Worm (Caenorhabditis elegans) whole organism, young adult: Measurements from ENCODE around the gene R05G9R.1.

ENCODE experiments used
- B0019.2 ChIP-seq: fragments of 200-800 bp; sonication (Bioruptor generic); conservative IDR thresholded peaks from 2 replicates; pipeline ENCODE4 v1.3.6; 2022; ENCODE audit warnings: missing genetic modification reagents, missing genetic modification characterization, missing compliant biosample characterization
- C17E4.6 ChIP-seq: fragments of 200-800 bp; sonication (Bioruptor generic); IDR thresholded peaks from 2 replicates; pipeline ENCODE4 v1.3.6; 2022; ENCODE audit warnings: missing genetic modification reagents, missing genetic modification characterization, missing compliant biosample characterization
- D2030.7 ChIP-seq: fragments of 200-800 bp; sonication (Bioruptor generic); IDR thresholded peaks from 2 replicates; pipeline ENCODE4 v1.3.6; 2022; ENCODE audit warnings: missing genetic modification reagents, missing genetic modification characterization, missing compliant biosample characterization
- F10E7.11 ChIP-seq: sonication (generic microtip); optimal IDR thresholded peaks from 2 replicates; lab custom pipeline; 2017; ENCODE audit warnings: mild to moderate bottlenecking, missing genetic modification characterization, moderate library complexity, missing compliant biosample characterization
- F23B12.7 ChIP-seq: sonication (generic microtip); optimal IDR thresholded peaks from 2 replicates; lab custom pipeline; 2017; ENCODE audit warnings: missing genetic modification characterization, mild to moderate bottlenecking, missing compliant biosample characterization, antibody characterized with exemption, moderate library complexity; ENCODE audit not compliant: insufficient read depth
- T07F8.4 ChIP-seq: sonication (generic microtip); optimal IDR thresholded peaks from 2 replicates; lab custom pipeline; 2016; ENCODE audit warnings: mild to moderate bottlenecking, missing genetic modification characterization, moderate library complexity, missing compliant biosample characterization
- T26A5.8 ChIP-seq: sonication (generic microtip); optimal IDR thresholded peaks from 2 replicates; lab custom pipeline; 2016; ENCODE audit warnings: missing genetic modification characterization, missing compliant biosample characterization
- Y53G8AR.9 ChIP-seq: fragments of 200-800 bp; sonication (Bioruptor generic); conservative IDR thresholded peaks from 2 replicates; pipeline ENCODE4 v1.3.6; 2022; ENCODE audit warnings: missing genetic modification reagents, missing genetic modification characterization, missing compliant biosample characterization
- Y79H2A.3 ChIP-seq: fragments of 200-800 bp; sonication (Bioruptor generic); conservative IDR thresholded peaks from 2 replicates; pipeline ENCODE4 v1.3.6; 2022; ENCODE audit warnings: missing genetic modification reagents, missing genetic modification characterization, missing compliant biosample characterization
- ama-1 ChIP-seq, 3 experiments: fragments of 150-350 bp in 1 of 3; sonication (generic microtip) in 2 of 3; optimal IDR thresholded peaks; 2 replicates each; lab custom pipeline; 2014 to 2018; ENCODE audit warnings: missing biosample characterization in 2 of 3, missing genetic modification characterization in 2 of 3, missing genetic modification reagents in 2 of 3
- atf-7 ChIP-seq: sonication (generic microtip); optimal IDR thresholded peaks from 2 replicates; lab custom pipeline; 2017; ENCODE audit warnings: mild to moderate bottlenecking, missing genetic modification characterization, missing compliant biosample characterization
- athp-1 ChIP-seq: sonication (generic microtip); optimal IDR thresholded peaks from 2 replicates; lab custom pipeline; 2017; ENCODE audit warnings: mild to moderate bottlenecking, missing genetic modification characterization, missing compliant biosample characterization
- attf-5 ChIP-seq: fragments of 200-800 bp; sonication (Bioruptor generic); optimal IDR thresholded peaks from 2 replicates; lab custom pipeline; 2018; ENCODE audit warnings: mild to moderate bottlenecking, missing genetic modification characterization, missing compliant biosample characterization
- ceh-100 ChIP-seq: fragments of 200-800 bp; sonication (Bioruptor generic); IDR thresholded peaks from 2 replicates; pipeline ENCODE4 v1.3.6; 2022; ENCODE audit warnings: missing genetic modification reagents, missing genetic modification characterization, missing compliant biosample characterization
- ceh-27 ChIP-seq: fragments of 200-800 bp; sonication (Bioruptor generic); optimal IDR thresholded peaks from 2 replicates; lab custom pipeline; 2018; ENCODE audit warnings: mild to moderate bottlenecking, missing genetic modification characterization, moderate library complexity, missing compliant biosample characterization
- ceh-40 ChIP-seq: fragments of 200-800 bp; sonication (Bioruptor generic); IDR thresholded peaks from 2 replicates; pipeline ENCODE4 v1.3.6; 2022; ENCODE audit warnings: missing genetic modification characterization, missing compliant biosample characterization
- die-1 ChIP-seq: sonication (generic microtip); optimal IDR thresholded peaks from 2 replicates; lab custom pipeline; 2016; ENCODE audit warnings: missing genotype, mild to moderate bottlenecking, missing genetic modification characterization, missing compliant biosample characterization
- egrh-3 ChIP-seq: fragments of 200-800 bp; sonication (Bioruptor generic); IDR thresholded peaks from 2 replicates; pipeline ENCODE4 v1.3.6; 2022; ENCODE audit warnings: missing genetic modification reagents, missing genetic modification characterization, missing compliant biosample characterization
- fkh-3 ChIP-seq: sonication (generic microtip); optimal IDR thresholded peaks from 2 replicates; lab custom pipeline; 2016; ENCODE audit warnings: mild to moderate bottlenecking, missing genetic modification characterization, missing compliant biosample characterization
- hlh-12 ChIP-seq: sonication (generic microtip); optimal IDR thresholded peaks from 2 replicates; lab custom pipeline; 2016; ENCODE audit warnings: missing genetic modification characterization, missing compliant biosample characterization
- hmg-1.2 ChIP-seq: fragments of 200-800 bp; sonication (Bioruptor generic); IDR thresholded peaks from 2 replicates; pipeline ENCODE4 v1.3.6; 2022; ENCODE audit warnings: missing genetic modification reagents, missing genetic modification characterization, missing compliant biosample characterization
- hrde-1 ChIP-seq: sonication (generic microtip); optimal IDR thresholded peaks from 2 replicates; lab custom pipeline; 2016; ENCODE audit warnings: missing genetic modification characterization, mild to moderate bottlenecking, missing compliant biosample characterization, moderate library complexity, missing genotype, missing genetic modification reagents, borderline replicate concordance
- hsf-1 ChIP-seq: fragments of 200-800 bp; sonication (Bioruptor generic); IDR thresholded peaks from 2 replicates; pipeline ENCODE4 v1.3.6; 2022; ENCODE audit warnings: missing genetic modification reagents, missing genetic modification characterization, missing compliant biosample characterization
- let-607 ChIP-seq, 2 experiments: fragments of 200-800 bp in 1 of 2; sonication (Bioruptor generic) in 1 of 2; sonication (generic microtip) in 1 of 2; optimal IDR thresholded peaks; 2 replicates each; lab custom pipeline; 2016 to 2018; ENCODE audit warnings: mild to moderate bottlenecking in 2 of 2, missing compliant biosample characterization in 2 of 2, missing genetic modification characterization in 2 of 2, moderate library complexity in 2 of 2, missing genotype in 1 of 2
- lin-35 ChIP-seq, 3 experiments: fragments of 150-350 bp in 2 of 3; sonication (generic microtip) in 1 of 3; optimal IDR thresholded peaks; 2 replicates each; lab custom pipeline; 2014 to 2018; ENCODE audit warnings: missing biosample characterization in 3 of 3, missing genetic modification characterization in 3 of 3, missing genetic modification reagents in 3 of 3
- lsy-27 ChIP-seq: sonication (generic microtip); optimal IDR thresholded peaks from 2 replicates; lab custom pipeline; 2017; ENCODE audit warnings: missing genetic modification characterization, mild to moderate bottlenecking, missing compliant biosample characterization, antibody characterized with exemption, missing genotype, borderline replicate concordance; ENCODE audit not compliant: insufficient read depth
- madf-3 ChIP-seq: fragments of 200-800 bp; sonication (Bioruptor generic); IDR thresholded peaks from 2 replicates; pipeline ENCODE4 v1.3.6; 2022; ENCODE audit warnings: missing genetic modification reagents, missing genetic modification characterization, missing compliant biosample characterization
- madf-6 ChIP-seq: fragments of 200-800 bp; sonication (Bioruptor generic); IDR thresholded peaks from 2 replicates; pipeline ENCODE4 v1.3.6; 2022; ENCODE audit warnings: missing genetic modification reagents, missing genetic modification characterization, missing compliant biosample characterization
- madf-8 ChIP-seq: fragments of 200-800 bp; sonication (Bioruptor generic); conservative IDR thresholded peaks from 2 replicates; pipeline ENCODE4 v1.3.6; 2022; ENCODE audit warnings: missing genetic modification reagents, missing genetic modification characterization, missing compliant biosample characterization
- mcd-1 ChIP-seq: fragments of 200-800 bp; sonication (Bioruptor generic); IDR thresholded peaks from 2 replicates; pipeline ENCODE4 v1.3.6; 2022; ENCODE audit warnings: missing genetic modification reagents, missing genetic modification characterization, missing compliant biosample characterization
- mel-28 ChIP-seq: sonication (generic microtip); optimal IDR thresholded peaks from 2 replicates; lab custom pipeline; 2016; ENCODE audit warnings: borderline replicate concordance, mild to moderate bottlenecking, missing genetic modification characterization, missing compliant biosample characterization
- nhr-80 ChIP-seq: sonication (generic microtip); optimal IDR thresholded peaks from 2 replicates; lab custom pipeline; 2016; ENCODE audit warnings: missing genetic modification characterization, missing compliant biosample characterization
- rec-8 ChIP-seq, 2 experiments: sonication (generic microtip); optimal IDR thresholded peaks; 2 replicates each; lab custom pipeline; 2016; ENCODE audit warnings: mild to moderate bottlenecking in 2 of 2, missing genetic modification characterization in 2 of 2, missing genetic modification reagents in 2 of 2, missing genotype in 2 of 2, missing biosample characterization in 1 of 2, missing compliant biosample characterization in 1 of 2, moderate library complexity in 1 of 2
- repo-1 ChIP-seq: sonication (generic microtip); optimal IDR thresholded peaks from 2 replicates; lab custom pipeline; 2017; ENCODE audit warnings: mild to moderate bottlenecking, missing genetic modification characterization, missing compliant biosample characterization
- sdz-38 ChIP-seq: sonication (generic microtip); optimal IDR thresholded peaks from 2 replicates; lab custom pipeline; 2016; ENCODE audit warnings: missing genotype, missing genetic modification characterization, missing compliant biosample characterization
- snpc-1.3 ChIP-seq: sonication (generic microtip); optimal IDR thresholded peaks from 2 replicates; lab custom pipeline; 2017; ENCODE audit warnings: missing genetic modification characterization, mild to moderate bottlenecking, missing compliant biosample characterization, antibody characterized with exemption, moderate library complexity, missing genotype, missing genetic modification reagents; ENCODE audit not compliant: insufficient read depth
- snpc-3.4 ChIP-seq: sonication (generic microtip); optimal IDR thresholded peaks from 2 replicates; lab custom pipeline; 2017; ENCODE audit warnings: missing genetic modification characterization, mild to moderate bottlenecking, missing compliant biosample characterization, antibody characterized with exemption, moderate library complexity, missing genotype, missing genetic modification reagents
- snpc-4 ChIP-seq, 5 experiments: fragments of 150-350 bp in 1 of 5; sonication (generic microtip) in 4 of 5; optimal IDR thresholded peaks; 2 replicates each; lab custom pipeline; 2014 to 2018; ENCODE audit warnings: missing genetic modification characterization in 5 of 5, missing biosample characterization in 3 of 5, antibody characterized with exemption in 2 of 5, mild to moderate bottlenecking in 2 of 5, missing compliant biosample characterization in 2 of 5, missing genotype in 2 of 5, moderate library complexity in 2 of 5, missing genetic modification reagents in 1 of 5
- somi-1 ChIP-seq: fragments of 200-800 bp; sonication (Bioruptor generic); optimal IDR thresholded peaks from 2 replicates; lab custom pipeline; 2018; ENCODE audit warnings: mild to moderate bottlenecking, missing genetic modification characterization, missing compliant biosample characterization
- sptf-2 ChIP-seq: fragments of 200-800 bp; sonication (Bioruptor generic); optimal IDR thresholded peaks from 2 replicates; lab custom pipeline; 2018; ENCODE audit warnings: mild to moderate bottlenecking, missing genetic modification characterization, missing compliant biosample characterization
- unc-62 ChIP-seq: fragments of 150-350 bp; optimal IDR thresholded peaks from 2 replicates; lab custom pipeline; 2014; ENCODE audit warnings: missing biosample characterization, missing genetic modification reagents, missing genetic modification characterization
- ztf-18 ChIP-seq: sonication (generic microtip); optimal IDR thresholded peaks from 2 replicates; lab custom pipeline; 2016; ENCODE audit warnings: missing genotype, mild to moderate bottlenecking, missing genetic modification characterization, missing compliant biosample characterization
- ztf-6 ChIP-seq: fragments of 200-800 bp; sonication (Bioruptor generic); IDR thresholded peaks from 2 replicates; pipeline ENCODE4 v1.3.6; 2022; ENCODE audit warnings: missing genetic modification reagents, missing genetic modification characterization, missing compliant biosample characterization

R05G9R.1 gene

ce11 chrII:6491817-6492452 is 21.9 kb downstream of the R05G9R.1 start, which contains the start of the genes T28D9.11 and T28D9.1 (continued):
- TF ChIP-seq Y79H2A.3 (GFP tag; lab: Robert Waterston, UW) (no peak), madf-3 (GFP tag; lab: Robert Waterston, UW) (no peak), D2030.7 (GFP tag; lab: Robert Waterston, UW) (no peak; the same call in none of the 2 replicates), Y53G8AR.9 (GFP tag; lab: Robert Waterston, UW) (no peak), snpc-4 (GFP tag; optimal IDR thresholded peaks at IDR 0.05; lab: Kevin White, UChicago) (peak; percentile 83), snpc-4 (tag; optimal IDR thresholded peaks at IDR 0.05; lab: Kevin White, UChicago) (peak; percentile 76 to 91 (median 84)), die-1 (tag; lab: Kevin White, UChicago) (peak; percentile 2), T26A5.8 (tag; lab: Kevin White, UChicago) (no peak)

ce11 chrII:6491187-6491586 is 22.6 kb downstream of the R05G9R.1 start:
- no peak for TF ChIP-seq somi-1 (GFP tag; lab: Kevin White, UChicago)
- peak; percentile 82 for TF ChIP-seq snpc-1.3 (tag; lab: Kevin White, UChicago)
- TF ChIP-seq hmg-1.2: peak; percentile 51
- TF ChIP-seq B0019.2 (GFP tag; lab: Robert Waterston, UW): peak; percentile 44; the same call in 1 of the 2 replicates
- TF ChIP-seq athp-1 (tag; lab: Kevin White, UChicago): peak; percentile 81
- TF ChIP-seq unc-62: no peak
- TF ChIP-seq egrh-3 (GFP tag; lab: Robert Waterston, UW): no peak
- TF ChIP-seq D2030.7 (GFP tag; lab: Robert Waterston, UW): peak; percentile 73
- TF ChIP-seq mel-28: no peak
- no peak for TF ChIP-seq lsy-27 (tag; lab: Kevin White, UChicago)
- no peak for TF ChIP-seq sptf-2 (GFP tag; lab: Kevin White, UChicago)
- TF ChIP-seq hsf-1 (GFP tag; lab: Robert Waterston, UW): peak; percentile 63; the same call in 1 of the 2 replicates
- TF ChIP-seq F10E7.11: no peak
- TF ChIP-seq madf-8 (GFP tag; lab: Robert Waterston, UW): peak; percentile 37; the same call in 1 of the 2 replicates
- no peak for TF ChIP-seq sdz-38 (tag; lab: Kevin White, UChicago)
- no peak for TF ChIP-seq nhr-80 (tag; lab: Kevin White, UChicago)
- TF ChIP-seq madf-6: peak; percentile 86
- no peak for TF ChIP-seq attf-5 (GFP tag; lab: Kevin White, UChicago)
- no peak for TF ChIP-seq ama-1 (optimal IDR thresholded peaks at IDR 0.05; lab: Kevin White, UChicago)
- peak in 1 of 2 experiments; percentile 69 for TF ChIP-seq ama-1 (GFP tag; optimal IDR thresholded peaks at IDR 0.05; lab: Kevin White, UChicago)
- TF ChIP-seq C17E4.6: 0 out of 2 replicates have a peak, but pooled peaks have one; percentile 66
- no peak for TF ChIP-seq lin-35 (GFP tag; optimal IDR thresholded peaks at IDR 0.05; lab: Kevin White, UChicago)
- peak; percentile 82 for TF ChIP-seq F23B12.7 (tag; lab: Kevin White, UChicago)
- TF ChIP-seq atf-7 (tag; lab: Kevin White, UChicago): no peak
- 0 out of 2 replicates have a peak, but pooled peaks have one; percentile 74 for TF ChIP-seq ceh-40
- no peak for TF ChIP-seq ceh-27
- TF ChIP-seq repo-1 (tag; lab: Kevin White, UChicago): peak; percentile 23
- no peak for TF ChIP-seq hlh-12 (tag; lab: Kevin White, UChicago)
- TF ChIP-seq ztf-18 (tag; lab: Kevin White, UChicago): no peak
- TF ChIP-seq mcd-1: no peak
- no peak for TF ChIP-seq fkh-3
- no peak for TF ChIP-seq rec-8 (tag; optimal IDR thresholded peaks at IDR 0.05; lab: Kevin White, UChicago)
- peak; percentile 81 for TF ChIP-seq hrde-1 (tag; lab: Kevin White, UChicago)
- TF ChIP-seq let-607 (tag; optimal IDR thresholded peaks at IDR 0.05; lab: Kevin White, UChicago): no peak
- TF ChIP-seq T07F8.4 (tag; lab: Kevin White, UChicago): peak; percentile 6
- peak; percentile 42 for TF ChIP-seq snpc-3.4 (tag; lab: Kevin White, UChicago)
- peak; percentile 49 for TF ChIP-seq ceh-100 (GFP tag; lab: Robert Waterston, UW)
- TF ChIP-seq ztf-6 (GFP tag; lab: Robert Waterston, UW): no peak
